Worm (Caenorhabditis elegans): ENCODE measurements around the gene F40A3.1.

F40A3.1 gene

DNA sequence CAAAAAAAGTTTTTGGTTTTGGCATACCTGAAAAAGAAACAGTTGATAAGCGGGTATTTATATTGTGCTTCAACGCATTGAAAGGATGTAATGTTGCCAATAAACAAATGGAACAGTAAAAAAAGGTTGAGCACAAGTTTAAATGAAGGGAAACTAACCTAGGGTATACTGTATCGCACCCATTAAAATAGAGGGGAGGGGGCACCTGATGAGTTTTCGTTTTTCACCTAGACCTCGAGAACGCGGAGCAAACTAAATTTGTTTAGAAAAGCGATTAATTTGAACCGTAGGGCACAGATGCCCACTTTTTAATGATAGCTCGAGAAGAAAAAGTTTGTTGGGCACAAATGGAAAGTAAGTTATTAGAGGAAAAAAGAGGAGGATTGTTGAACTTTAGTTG, 41.7 kb downstream of the F40A3.1 start, which contains the start of gene ncx-10:
Gene ncx-10 (minus strand): TSS at position 101 of the 400 bp plus-strand sequence.
- no peak for TF ChIP-seq M03D4.4 (tag; optimal IDR thresholded peaks at IDR 0.05)
- no peak for TF ChIP-seq snpc-4 (tag; optimal IDR thresholded peaks at IDR 0.05)
- no peak for TF ChIP-seq blmp-1 (tag; optimal IDR thresholded peaks at IDR 0.05)
- no peak for TF ChIP-seq lin-32 (GFP tag; optimal IDR thresholded peaks at IDR 0.05)
- TF ChIP-seq bed-3 (GFP tag; optimal IDR thresholded peaks at IDR 0.05), result no peak
- no peak for TF ChIP-seq elt-1 (tag; optimal IDR thresholded peaks at IDR 0.05; ENCODE audit: borderline replicate concordance, insufficient read depth)
- no peak for TF ChIP-seq nhr-237 (tag; optimal IDR thresholded peaks at IDR 0.05)
- TF ChIP-seq mls-2 (tag; optimal IDR thresholded peaks at IDR 0.05), result no peak
- no peak for TF ChIP-seq elt-3 (tag; optimal IDR thresholded peaks at IDR 0.05)
- TF ChIP-seq lin-13 (tag; optimal IDR thresholded peaks at IDR 0.05), result no peak
- TF ChIP-seq sem-2 (GFP tag; optimal IDR thresholded peaks at IDR 0.05), result no peak
- TF ChIP-seq nhr-2 (tag; optimal IDR thresholded peaks at IDR 0.05), result no peak
- no peak for TF ChIP-seq ham-2 (GFP tag; optimal IDR thresholded peaks at IDR 0.05)
- TF ChIP-seq unc-120 (tag; optimal IDR thresholded peaks at IDR 0.05; ENCODE audit: poor library complexity, severe bottlenecking), result no peak
- TF ChIP-seq ceh-39 (tag; optimal IDR thresholded peaks at IDR 0.05), result no peak
- TF ChIP-seq zip-8 (tag; optimal IDR thresholded peaks at IDR 0.05), result no peak
- TF ChIP-seq ces-1 (GFP tag; optimal IDR thresholded peaks at IDR 0.05), result no peak
- no peak for TF ChIP-seq unc-62 (GFP tag; optimal IDR thresholded peaks at IDR 0.05)

DNA sequence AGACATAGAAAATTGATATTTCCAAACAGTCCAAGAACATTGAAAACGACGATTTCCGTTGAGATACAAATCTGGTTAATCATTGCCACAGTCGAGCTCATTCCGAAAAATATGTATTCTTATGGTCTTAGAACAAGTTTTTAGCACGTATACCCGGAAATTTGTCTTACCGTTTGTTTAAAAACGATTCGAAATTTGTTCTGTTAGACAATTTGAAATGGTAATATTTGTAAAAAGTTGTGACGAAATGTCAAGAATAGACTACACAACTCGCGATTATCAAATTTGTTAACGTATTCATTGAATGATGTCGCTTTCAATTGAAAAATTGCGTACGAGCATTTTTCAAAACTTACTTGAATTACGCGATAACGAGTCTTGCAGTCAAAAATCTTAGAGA, 45.8 kb downstream of the F40A3.1 start, which contains the start of gene srsx-3:
Gene srsx-3 (minus strand): TSS at position 101 of the 400 bp plus-strand sequence.
- TF ChIP-seq mep-1 (tag; optimal IDR thresholded peaks at IDR 0.05) (no peak), drap-1 (GFP tag; optimal IDR thresholded peaks at IDR 0.05) (no peak), ceh-43 (GFP tag; optimal IDR thresholded peaks at IDR 0.05) (no peak), nhr-12 (tag; optimal IDR thresholded peaks at IDR 0.05) (no peak), bed-3 (GFP tag; optimal IDR thresholded peaks at IDR 0.05) (no peak), elt-1 (tag; optimal IDR thresholded peaks at IDR 0.05; ENCODE audit: borderline replicate concordance, insufficient read depth) (no peak), zip-8 (tag; optimal IDR thresholded peaks at IDR 0.05) (no peak), sptf-1 (tag; optimal IDR thresholded peaks at IDR 0.05) (no peak), mab-5 (tag; optimal IDR thresholded peaks at IDR 0.05) (no peak), blmp-1 (tag; optimal IDR thresholded peaks at IDR 0.05) (no peak), flh-1 (GFP tag; optimal IDR thresholded peaks at IDR 0.05) (no peak), nhr-76 (tag; optimal IDR thresholded peaks at IDR 0.05) (no peak), snpc-4 (tag; optimal IDR thresholded peaks at IDR 0.05) (no peak), mls-2 (tag; optimal IDR thresholded peaks at IDR 0.05) (no peak), unc-62 (GFP tag; optimal IDR thresholded peaks at IDR 0.05) (no peak), pha-4 (tag; optimal IDR thresholded peaks at IDR 0.05) (no peak), tbx-8 (GFP tag; optimal IDR thresholded peaks at IDR 0.05) (no peak)

DNA sequence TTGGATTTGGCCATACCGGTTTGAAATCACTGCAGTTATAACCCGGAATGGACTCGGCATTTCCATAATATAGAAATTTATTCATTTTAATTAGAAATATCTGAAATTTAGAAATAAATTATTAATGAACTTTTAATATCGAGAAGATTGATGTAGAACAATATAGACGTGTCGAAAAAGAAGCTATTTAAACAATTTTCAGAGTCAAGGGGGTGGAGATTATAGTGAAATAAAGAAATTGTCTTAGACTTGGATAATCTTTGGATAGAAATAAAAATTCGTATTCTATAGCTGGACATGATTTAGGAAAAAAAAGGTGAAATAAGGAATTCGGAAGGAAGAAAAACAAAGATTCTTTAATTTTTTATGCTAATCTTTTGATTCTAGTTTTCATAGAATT, 49.0 kb downstream of the F40A3.1 start, which contains the start of gene srt-53:
Gene srt-53 (minus strand): TSS at position 101 of the 400 bp plus-strand sequence.
- TF ChIP-seq nhr-12 (tag; optimal IDR thresholded peaks at IDR 0.05), result no peak
- TF ChIP-seq tbx-8 (GFP tag; optimal IDR thresholded peaks at IDR 0.05), result no peak
- TF ChIP-seq zip-8 (tag; optimal IDR thresholded peaks at IDR 0.05), result no peak
- TF ChIP-seq elt-3 (tag; optimal IDR thresholded peaks at IDR 0.05), result no peak
- no peak for TF ChIP-seq M03D4.4 (tag; optimal IDR thresholded peaks at IDR 0.05)
- no peak for TF ChIP-seq sptf-1 (tag; optimal IDR thresholded peaks at IDR 0.05)

DNA sequence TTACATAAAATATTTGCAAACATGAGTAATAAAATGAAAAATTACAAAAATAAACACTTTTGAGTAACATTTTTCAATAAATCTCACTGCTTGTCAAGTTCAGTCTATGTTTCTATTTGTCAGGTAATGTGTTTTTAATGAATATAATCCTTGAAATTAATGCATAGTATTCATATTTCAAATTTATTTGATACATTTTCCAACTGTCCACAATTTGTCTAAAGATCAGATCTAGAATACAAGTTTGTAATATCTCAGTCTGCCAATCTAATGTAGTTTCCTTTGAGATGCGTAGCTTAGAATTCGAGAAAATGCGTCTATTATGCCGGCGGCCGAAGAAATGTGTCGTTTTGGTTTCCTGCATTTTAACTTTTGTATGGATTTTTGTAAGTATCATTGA, 52.2 kb downstream of the F40A3.1 start, which contains the start of gene Y97E10B.1:
Gene Y97E10B.1 (plus strand): TSS at position 301 of the 400 bp plus-strand sequence.
- no peak for TF ChIP-seq cnd-1 (tag; optimal IDR thresholded peaks at IDR 0.05)
- no peak for TF ChIP-seq unc-62 (GFP tag; optimal IDR thresholded peaks at IDR 0.05)
- no peak for TF ChIP-seq ceh-39 (tag; optimal IDR thresholded peaks at IDR 0.05)
- TF ChIP-seq hlh-1 (tag; optimal IDR thresholded peaks at IDR 0.05), result no peak
- TF ChIP-seq ztf-11 (tag; optimal IDR thresholded peaks at IDR 0.05), result no peak
- TF ChIP-seq nhr-2 (tag; optimal IDR thresholded peaks at IDR 0.05), result no peak
- TF ChIP-seq zip-8 (tag; optimal IDR thresholded peaks at IDR 0.05), result no peak
- TF ChIP-seq ces-1 (GFP tag; optimal IDR thresholded peaks at IDR 0.05), result no peak
- no peak for TF ChIP-seq nhr-76 (tag; optimal IDR thresholded peaks at IDR 0.05)
- TF ChIP-seq lin-13 (tag; optimal IDR thresholded peaks at IDR 0.05), result no peak
- TF ChIP-seq sem-2 (GFP tag; optimal IDR thresholded peaks at IDR 0.05), result no peak
- no peak for TF ChIP-seq nhr-28 (tag; optimal IDR thresholded peaks at IDR 0.05)
- no peak for TF ChIP-seq sptf-1 (tag; optimal IDR thresholded peaks at IDR 0.05)
- no peak for TF ChIP-seq mab-5 (tag; optimal IDR thresholded peaks at IDR 0.05)
- TF ChIP-seq bed-3 (GFP tag; optimal IDR thresholded peaks at IDR 0.05), result no peak
- no peak for TF ChIP-seq pha-4 (tag; optimal IDR thresholded peaks at IDR 0.05)
